Worm (Caenorhabditis elegans) whole organism, early embryonic: Measurements from ENCODE around the gene Y46C8AM.1.

Source experiments
- F13C5.2 ChIP-seq: sonication (generic microtip); optimal IDR thresholded peaks from 2 replicates; lab custom pipeline; 2017; ENCODE audit warnings: mild to moderate bottlenecking, missing genetic modification characterization, inconsistent platforms, missing compliant biosample characterization
- ama-1 ChIP-seq: fragments of 150-350 bp; optimal IDR thresholded peaks from 2 replicates; lab custom pipeline; 2014
- ceh-13 ChIP-seq: fragments of 200-800 bp; sonication (Bioruptor generic); optimal IDR thresholded peaks from 2 replicates; lab custom pipeline; 2018; ENCODE audit warnings: mild to moderate bottlenecking, missing genetic modification characterization, missing compliant biosample characterization
- flt-1 ChIP-seq: fragments of 200-800 bp; sonication (Bioruptor generic); IDR thresholded peaks from 2 replicates; pipeline ENCODE4 v1.3.6; 2022; ENCODE audit warnings: missing genetic modification characterization, missing compliant biosample characterization
- hmbx-1 ChIP-seq: sonication (generic microtip); optimal IDR thresholded peaks from 2 replicates; lab custom pipeline; 2016; ENCODE audit warnings: mild to moderate bottlenecking, missing genetic modification characterization, missing compliant biosample characterization
- hmg-4 ChIP-seq: fragments of 200-800 bp; sonication (Bioruptor generic); optimal IDR thresholded peaks from 2 replicates; lab custom pipeline; 2018; ENCODE audit warnings: mild to moderate bottlenecking, missing genetic modification characterization, missing compliant biosample characterization

DNA sequence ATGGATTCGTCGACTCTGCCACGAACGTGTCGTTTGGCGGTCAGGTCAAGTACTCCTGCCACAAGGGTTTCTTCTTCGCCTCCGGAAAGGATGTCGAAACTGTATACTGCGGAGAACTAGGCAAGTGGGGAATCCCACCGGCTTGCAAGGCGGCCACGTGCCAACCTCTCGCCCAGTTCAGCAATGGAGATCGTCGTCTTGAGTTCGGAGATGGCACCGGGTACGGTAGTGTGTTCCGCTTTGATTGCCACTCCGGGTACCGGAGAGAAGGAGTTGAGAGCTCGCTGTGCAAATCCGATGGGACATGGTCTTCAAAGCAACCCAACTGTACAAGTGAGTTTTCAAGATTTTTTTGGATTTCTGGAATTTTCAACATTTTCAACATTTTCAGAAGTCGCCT lies 37.0 kb downstream of the Y46C8AM.1 start:
- TF ChIP-seq hmg-4 (GFP tag; lab: Kevin White, UChicago) (no peak), ceh-13 (GFP tag; lab: Kevin White, UChicago) (no peak), flt-1 (GFP tag; lab: Robert Waterston, UW) (no peak), hmbx-1 (tag; lab: Kevin White, UChicago) (no peak), ama-1 (lab: Kevin White, UChicago) (no peak), F13C5.2 (tag; lab: Kevin White, UChicago) (no peak)
